Worm (Caenorhabditis elegans) whole organism, dauer: ENCODE data around the gene Y39B6A.37.

Experiments
- unc-62 ChIP-seq: sonication (generic microtip); optimal IDR thresholded peaks from 2 replicates; lab custom pipeline; 2017; ENCODE audit warnings: missing biosample characterization, missing genetic modification reagents, missing genetic modification characterization

Gene Y39B6A.37

ce11 chrV:18990238-18990901, at the start of gene Y39B6A.37, which contains the start of gene reps-1:
Gene Y39B6A.37, plus strand, starts transcription at chrV:18990851.
Gene reps-1, minus strand, starts transcription at chrV:18990500.
- no peak for TF ChIP-seq unc-62

- no peak for TF ChIP-seq unc-62
These were observed 33.3 kb upstream of the Y39B6A.37 start, which contains the start of gene hrg-10 for ce11 chrV:18957267-18957843. Gene hrg-10, minus strand, starts transcription at chrV:18957317.

DNA sequence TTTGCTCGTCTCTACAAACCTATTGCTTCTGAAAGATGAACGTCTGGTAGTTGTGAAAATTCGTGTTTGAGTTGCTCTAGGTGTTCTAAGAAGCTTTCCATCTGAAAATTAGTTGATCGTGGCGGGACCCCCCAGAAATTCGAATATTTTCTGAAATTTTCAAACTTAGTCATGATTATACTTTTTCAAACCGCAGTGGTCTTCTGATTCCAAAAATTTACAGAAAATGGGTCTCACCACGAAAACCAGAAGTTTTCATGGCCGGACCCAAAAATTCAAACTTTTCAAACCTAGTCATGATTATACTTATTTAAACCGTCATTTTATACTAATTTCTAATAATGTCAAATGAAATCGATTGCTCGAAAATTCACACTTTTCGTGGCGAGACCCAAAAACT, 30.6 kb upstream of the Y39B6A.37 start, which contains the start of gene ztf-20:
Gene ztf-20, minus strand, starts transcription at position 101 of the 400 bp plus-strand sequence.
- TF ChIP-seq unc-62, result no peak

- TF ChIP-seq unc-62, result no peak
These were observed 23.1 kb upstream of the Y39B6A.37 start, which contains the start of gene Y39B6A.43 for ce11 chrV:18967479-18968056. Gene Y39B6A.43, minus strand, starts transcription at chrV:18967829.

ce11 chrV:18969590-18970105, 21.0 kb upstream of the Y39B6A.37 start, which contains the start of gene Y39B6A.42:
Gene Y39B6A.42, minus strand, starts transcription at chrV:18969640.
- TF ChIP-seq unc-62, result no peak

- no peak for TF ChIP-seq unc-62
These were observed 14.1 kb upstream of the Y39B6A.37 start for ce11 chrV:18976539-18976938.

DNA sequence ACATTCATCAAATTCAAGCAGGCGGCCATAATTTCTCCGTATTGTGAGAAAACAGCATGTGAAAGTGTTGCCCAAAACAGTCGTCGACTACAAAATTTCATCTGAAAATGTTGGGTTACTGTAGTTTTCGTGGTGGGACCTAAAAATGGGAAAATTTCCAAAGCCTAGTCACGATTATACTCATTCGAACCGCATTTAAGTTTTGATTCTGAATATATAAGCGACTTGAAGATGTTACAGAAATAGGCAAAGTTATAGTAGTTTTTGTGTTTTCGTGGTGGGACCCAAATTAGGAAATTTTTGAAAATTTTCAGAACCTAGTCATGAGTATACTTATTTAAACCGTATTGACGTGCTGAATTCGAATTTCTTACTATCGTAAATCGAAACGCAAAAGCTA, 12.8 kb upstream of the Y39B6A.37 start, which contains the start of gene Y39B6A.41:
Gene Y39B6A.41, minus strand, starts transcription at position 101 of the 400 bp plus-strand sequence.
- no peak for TF ChIP-seq unc-62

- no peak for TF ChIP-seq unc-62
These were observed 12.3 kb upstream of the Y39B6A.37 start for ce11 chrV:18978301-18978700.

- TF ChIP-seq unc-62, result no peak
These were observed 9.6 kb upstream of the Y39B6A.37 start, which contains the start of the genes mrps-35 and sws-1 for ce11 chrV:18980980-18981529. Gene mrps-35, plus strand, starts transcription at chrV:18981306. Gene sws-1, minus strand, starts transcription at chrV:18981479.

DNA sequence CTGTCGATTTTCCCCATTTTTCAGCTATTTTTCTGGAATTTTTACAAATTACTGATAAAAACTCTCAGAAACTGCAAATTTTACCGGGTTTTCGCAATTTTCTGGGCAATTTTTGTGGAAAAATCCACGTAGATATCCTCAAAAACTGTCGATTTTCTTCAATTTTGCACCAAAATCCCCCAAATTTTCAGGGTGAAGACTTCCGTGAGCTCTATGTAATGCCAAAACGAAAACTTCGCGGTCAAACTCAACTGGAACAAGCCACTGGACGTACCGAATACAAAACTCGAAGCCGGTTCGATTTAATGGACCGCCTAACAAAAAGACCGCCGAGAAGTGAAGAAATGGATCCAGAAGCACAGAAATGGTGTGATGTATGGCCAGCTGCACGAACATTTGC, 8.9 kb upstream of the Y39B6A.37 start:
- no peak for TF ChIP-seq unc-62

ce11 chrV:18986103-18986502, 4.5 kb upstream of the Y39B6A.37 start:
- TF ChIP-seq unc-62, result no peak

DNA sequence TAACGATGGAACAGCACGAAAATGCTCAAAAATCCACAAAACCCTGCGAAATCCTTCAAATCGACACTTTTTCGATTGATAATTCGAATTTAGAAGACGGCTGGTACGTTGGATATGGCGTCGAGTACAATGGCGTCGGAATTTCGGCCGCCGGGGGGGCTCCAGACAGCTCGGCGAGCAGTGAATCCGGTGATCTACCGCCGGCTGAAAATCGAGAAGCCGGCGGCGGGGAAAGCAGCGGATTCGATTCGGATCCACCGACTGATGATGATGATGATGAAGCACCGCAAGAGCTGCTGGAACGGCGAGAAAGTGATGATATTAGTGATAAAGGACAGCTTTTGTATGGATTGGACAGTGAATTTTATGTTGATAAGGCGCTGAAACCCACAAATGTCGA, 307 bp downstream of the Y39B6A.37 start:
- TF ChIP-seq unc-62, result no peak

DNA sequence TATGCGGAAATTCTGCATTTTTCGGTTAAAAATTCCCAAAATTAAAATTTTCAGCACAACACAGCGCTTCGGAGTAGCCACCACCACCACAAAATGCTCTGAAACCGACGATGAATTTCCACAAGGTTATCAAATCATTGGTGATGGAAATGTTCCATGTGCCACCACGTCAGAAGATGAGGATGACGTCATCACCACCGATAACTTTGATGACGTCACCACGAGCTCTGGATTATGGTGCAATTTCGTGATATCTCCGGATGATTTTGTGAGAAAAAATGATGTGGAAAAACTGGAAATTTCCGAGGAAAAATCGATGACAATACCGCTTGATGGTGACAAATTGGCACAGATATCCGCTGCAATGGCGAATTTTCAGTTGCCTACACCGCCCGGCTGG, 2.4 kb downstream of the Y39B6A.37 start:
- no peak for TF ChIP-seq unc-62

DNA sequence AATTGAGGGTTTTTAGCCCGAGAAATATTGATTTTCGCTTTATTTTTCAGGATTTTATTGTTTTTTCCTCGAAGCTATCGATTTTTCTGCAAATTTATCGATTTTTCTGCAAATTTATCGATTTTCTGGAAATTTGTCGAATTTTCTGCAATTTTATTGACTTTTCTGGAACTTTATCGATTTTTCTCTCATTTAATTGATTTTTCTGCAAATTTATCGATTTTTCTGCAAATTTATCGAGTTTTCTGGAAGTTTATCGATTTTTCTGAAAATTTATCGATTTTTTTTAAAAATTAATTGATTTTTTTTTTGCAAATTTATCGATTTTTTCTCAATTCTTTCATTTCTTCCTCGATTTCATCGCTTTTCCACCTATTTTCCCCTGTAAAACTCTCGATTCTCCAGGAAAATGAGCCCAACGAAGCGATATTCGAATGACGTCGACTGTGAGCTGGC, 2.9 kb downstream of the Y39B6A.37 start, which contains the start of gene gtf-2F2:
Gene gtf-2F2, plus strand, starts transcription at position 406 of the 456 bp plus-strand sequence.
- no peak for TF ChIP-seq unc-62

ce11 chrV:18998045-18998444, 7.4 kb downstream of the Y39B6A.37 start, which contains the start of gene tgt-2:
Gene tgt-2, plus strand, starts transcription at chrV:18998345.
- no peak for TF ChIP-seq unc-62

ce11 chrV:19000542-19000941, 9.9 kb downstream of the Y39B6A.37 start:
- TF ChIP-seq unc-62, result no peak

DNA sequence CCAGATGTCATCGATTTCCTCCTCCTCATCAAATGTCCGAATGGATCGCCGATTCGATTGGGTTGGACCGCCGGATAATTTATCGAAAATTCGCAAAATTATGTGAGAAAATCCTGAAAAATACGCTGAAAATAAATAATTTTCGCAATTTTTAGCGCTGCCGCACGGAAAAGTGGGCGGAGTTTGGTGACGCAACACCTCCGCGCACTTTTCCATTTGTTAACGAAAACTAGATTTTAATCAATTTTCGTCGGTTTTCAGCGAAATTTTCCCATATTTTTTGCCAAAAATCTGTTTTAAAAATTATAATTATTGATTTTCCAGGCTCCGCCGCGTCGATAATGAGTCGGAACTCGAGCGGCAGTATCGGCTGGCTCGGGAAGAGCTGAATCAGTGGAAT, 10.4 kb downstream of the Y39B6A.37 start, which contains the start of gene Y39B6A.34:
Gene Y39B6A.34, plus strand, starts transcription at position 3 of the 400 bp plus-strand sequence.
- no peak for TF ChIP-seq unc-62
